Worm (Caenorhabditis elegans) whole organism, L4 larva: Measurements from ENCODE around the gene R11D1.3.

Experiments used
- D1046.2 ChIP-seq: fragments of 200-800 bp; sonication (Bioruptor generic); IDR thresholded peaks from 2 replicates; pipeline ENCODE4 v1.3.6; 2022; ENCODE audit warnings: missing genetic modification characterization, missing compliant biosample characterization
- F49E8.2 ChIP-seq: sonication (generic microtip); optimal IDR thresholded peaks from 2 replicates; lab custom pipeline; 2016; ENCODE audit warnings: missing compliant biosample characterization, mild to moderate bottlenecking, missing genetic modification characterization, borderline replicate concordance
- ces-1 ChIP-seq: fragments of 150-350 bp; sonication (generic microtip); optimal IDR thresholded peaks from 4 replicates; lab custom pipeline; 2014; ENCODE audit warnings: missing biosample characterization, missing genetic modification reagents, missing genetic modification characterization
- daf-8 ChIP-seq: fragments of 200-800 bp; sonication (Bioruptor generic); IDR thresholded peaks from 2 replicates; pipeline ENCODE4 v1.3.6; 2022; ENCODE audit warnings: missing genetic modification characterization, missing compliant biosample characterization
- dmd-9 ChIP-seq: fragments of 200-800 bp; sonication (Bioruptor generic); IDR thresholded peaks from 2 replicates; pipeline ENCODE4 v1.3.6; 2022; ENCODE audit warnings: missing genetic modification reagents, missing genetic modification characterization, missing compliant biosample characterization
- fkh-10 ChIP-seq: fragments of 150-350 bp; optimal IDR thresholded peaks from 2 replicates; lab custom pipeline; 2014; ENCODE audit warnings: missing biosample characterization, missing genetic modification reagents, missing genetic modification characterization
- gei-8 ChIP-seq: fragments of 200-800 bp; sonication (Bioruptor generic); optimal IDR thresholded peaks from 2 replicates; lab custom pipeline; 2018; ENCODE audit warnings: mild to moderate bottlenecking, missing genetic modification characterization, missing compliant biosample characterization
- lim-7 ChIP-seq: fragments of 200-800 bp; sonication (Bioruptor generic); IDR thresholded peaks from 2 replicates; pipeline ENCODE4 v1.3.6; 2022; ENCODE audit warnings: missing genetic modification characterization, missing compliant biosample characterization
- lin-13 ChIP-seq: fragments of 150-350 bp; optimal IDR thresholded peaks from 2 replicates; lab custom pipeline; 2014; ENCODE audit warnings: missing biosample characterization, missing genetic modification reagents, missing genetic modification characterization
- lir-3 ChIP-seq: sonication (generic microtip); optimal IDR thresholded peaks from 2 replicates; lab custom pipeline; 2016; ENCODE audit warnings: mild to moderate bottlenecking, missing genetic modification characterization, missing compliant biosample characterization
- nhr-25 ChIP-seq: sonication (generic microtip); optimal IDR thresholded peaks from 2 replicates; lab custom pipeline; 2017; ENCODE audit warnings: missing genetic modification characterization, mild to moderate bottlenecking, missing compliant biosample characterization, antibody characterized with exemption, moderate library complexity, borderline replicate concordance; ENCODE audit not compliant: insufficient read depth
- nhr-28 ChIP-seq: fragments of 150-350 bp; optimal IDR thresholded peaks from 2 replicates; lab custom pipeline; 2014; ENCODE audit warnings: missing biosample characterization, missing genetic modification characterization
- nhr-76 ChIP-seq: fragments of 150-350 bp; optimal IDR thresholded peaks from 2 replicates; lab custom pipeline; 2014; ENCODE audit warnings: missing biosample characterization, missing genetic modification characterization
- unc-62 ChIP-seq, 3 experiments: fragments of 150-350 bp in 1 of 3; sonication (generic microtip); optimal IDR thresholded peaks in 2 of 3; peaks in 1 of 3; 1 replicate in 1 of 3; 2 replicates in 2 of 3; lab custom pipeline; 2014 to 2017; ENCODE audit warnings: missing biosample characterization in 3 of 3, missing genetic modification characterization in 3 of 3, missing genetic modification reagents in 3 of 3, missing genotype in 1 of 3
- zag-1 ChIP-seq: fragments of 150-350 bp; optimal IDR thresholded peaks from 2 replicates; lab custom pipeline; 2014; ENCODE audit warnings: missing biosample characterization, missing genetic modification characterization
- zfp-3 ChIP-seq: fragments of 200-800 bp; sonication (Bioruptor generic); conservative IDR thresholded peaks from 2 replicates; pipeline ENCODE4 v1.3.6; 2022; ENCODE audit warnings: missing genetic modification reagents, missing genetic modification characterization, missing compliant biosample characterization

Gene R11D1.3

ce11 chrV:12667397-12667796 lies 44.5 kb downstream of the R11D1.3 start:
- TF ChIP-seq nhr-25, result no peak
- TF ChIP-seq unc-62 (GFP tag; optimal IDR thresholded peaks at IDR 0.05 in 1 of 2; lab: Kevin White, UChicago), result peak in 1 of 2 experiments; percentile 28
- no peak for TF ChIP-seq unc-62 (tag; optimal IDR thresholded peaks at IDR 0.05; lab: Kevin White, UChicago)
- no peak for TF ChIP-seq lir-3 (tag; lab: Kevin White, UChicago)
- TF ChIP-seq, all 104 proteins: peak for 1

DNA sequence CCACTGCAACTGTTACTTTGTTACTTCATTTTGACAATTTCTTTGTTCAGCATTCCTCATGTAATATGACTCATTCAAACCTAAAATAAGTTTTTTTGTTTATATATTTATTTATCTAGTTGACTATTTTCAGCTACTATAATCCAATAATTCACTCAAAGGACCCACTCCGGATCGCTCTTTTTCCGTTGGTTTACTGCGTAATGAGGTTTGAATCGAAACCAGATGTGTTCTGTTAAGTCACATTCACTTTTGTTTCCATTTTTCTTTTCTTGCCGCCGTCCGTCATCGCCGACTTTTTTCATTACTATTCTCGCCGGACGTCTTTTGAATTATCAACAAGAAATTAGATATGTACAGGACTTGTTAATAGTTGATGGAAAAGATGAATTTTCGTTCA lies 48.5 kb downstream of the R11D1.3 start:
- TF ChIP-seq F49E8.2 (tag; lab: Kevin White, UChicago), result no peak
- TF ChIP-seq fkh-10 (GFP tag; lab: Kevin White, UChicago), result no peak
- no peak for TF ChIP-seq lim-7
- no peak for TF ChIP-seq zag-1 (tag; lab: Kevin White, UChicago)
- TF ChIP-seq D1046.2 (GFP tag; lab: Robert Waterston, UW), result no peak
- TF ChIP-seq lin-13 (GFP tag; lab: Kevin White, UChicago), result no peak
- TF ChIP-seq dmd-9 (GFP tag; lab: Robert Waterston, UW), result no peak
- no peak for TF ChIP-seq gei-8 (GFP tag; lab: Kevin White, UChicago)
- TF ChIP-seq daf-8 (GFP tag; lab: Robert Waterston, UW), result no peak
- no peak for TF ChIP-seq zfp-3 (GFP tag; lab: Robert Waterston, UW)

DNA sequence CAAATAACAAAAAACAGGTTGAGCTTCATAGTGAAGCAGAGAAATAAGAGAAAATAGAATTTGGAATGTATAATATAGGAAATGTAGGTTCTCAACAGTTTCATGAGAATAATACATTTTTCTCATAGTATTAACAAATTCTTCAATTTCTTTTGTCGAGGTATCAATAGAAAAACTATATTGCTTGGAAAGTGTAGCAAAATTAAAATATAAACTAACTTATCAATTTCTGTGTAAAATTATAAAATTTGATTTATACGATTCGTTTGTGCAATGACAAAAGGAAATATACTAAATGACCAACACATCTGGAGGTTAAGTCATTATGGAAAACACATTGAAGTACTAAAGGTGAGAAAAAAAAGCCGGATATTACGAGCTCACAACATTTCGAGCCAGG lies 50.3 kb downstream of the R11D1.3 start, which contains the start of gene W05B10.3:
W05B10.3 (minus strand) TSS at position 101 of the 400 bp plus-strand sequence.
- no peak for TF ChIP-seq nhr-76
- TF ChIP-seq unc-62 (GFP tag; optimal IDR thresholded peaks at IDR 0.05 in 1 of 2; lab: Kevin White, UChicago), result peak in 1 of 2 experiments; percentile 79
- no peak for TF ChIP-seq unc-62 (tag; optimal IDR thresholded peaks at IDR 0.05; lab: Kevin White, UChicago)
- TF ChIP-seq nhr-28 (tag; lab: Kevin White, UChicago), result no peak
- no peak for TF ChIP-seq ces-1 (GFP tag; lab: Kevin White, UChicago)
